Fruit fly (Drosophila melanogaster) whole organism, embryonic: ENCODE results near the gene Tlk.
A peak's percentile ranks its signal among the peaks of the same experiment; 100 is the strongest.

Experiments used
- Ada2b ChIP-seq: fragments of 200-800 bp; sonication (Bioruptor generic); IDR thresholded peaks from 2 replicates; pipeline ENCODE4 v1.3.6; 2022; ENCODE audit warnings: missing biosample characterization, missing genetic modification characterization
- Aef1 ChIP-seq: fragments of 200-800 bp; sonication (Bioruptor generic); IDR thresholded peaks from 3 replicates; pipeline ENCODE4 v1.3.6; 2022; ENCODE audit warnings: missing biosample characterization, missing genetic modification characterization
- Awh ChIP-seq: fragments of 200-800 bp; sonication (Bioruptor generic); IDR thresholded peaks from 2 replicates; pipeline ENCODE4, ENCODE4 v1.3.6; 2022; ENCODE audit warnings: missing biosample characterization, missing genetic modification characterization
- Bteb2 ChIP-seq: fragments of 200-800 bp; sonication (Bioruptor generic); optimal IDR thresholded peaks from 2 replicates; lab custom pipeline; 2016; ENCODE audit warnings: missing biosample characterization, missing genetic modification characterization
- CG11723 ChIP-seq: fragments of 200-800 bp; sonication (Bioruptor generic); optimal IDR thresholded peaks from 2 replicates; lab custom pipeline; 2017; ENCODE audit warnings: missing biosample characterization, mild to moderate bottlenecking, missing genetic modification characterization
- CG1233 ChIP-seq: fragments of 200-800 bp; sonication (Bioruptor generic); optimal IDR thresholded peaks from 4 replicates; lab custom pipeline; 2018; ENCODE audit warnings: missing biosample characterization, mild to moderate bottlenecking, missing genetic modification characterization
- CG12744 ChIP-seq: fragments of 200-800 bp; sonication (Bioruptor generic); optimal IDR thresholded peaks from 2 replicates; lab custom pipeline; 2016; ENCODE audit warnings: missing biosample characterization, missing genetic modification characterization
- CG15011 ChIP-seq: fragments of 200-800 bp; sonication (Bioruptor generic); optimal IDR thresholded peaks from 3 replicates; lab custom pipeline; 2018; ENCODE audit warnings: missing biosample characterization, mild to moderate bottlenecking, missing genetic modification characterization
- CG17186 ChIP-seq: fragments of 200-800 bp; sonication (Bioruptor generic); optimal IDR thresholded peaks from 3 replicates; lab custom pipeline; 2017; ENCODE audit warnings: missing biosample characterization, missing genetic modification reagents, missing genetic modification characterization
- CG17568 ChIP-seq: fragments of 200-800 bp; sonication (Bioruptor generic); optimal IDR thresholded peaks from 2 replicates; lab custom pipeline; 2018; ENCODE audit warnings: missing biosample characterization, mild to moderate bottlenecking, missing genetic modification characterization, moderate library complexity
- CG17829 ChIP-seq: fragments of 200-800 bp; optimal IDR thresholded peaks from 2 replicates; lab custom pipeline; 2019; ENCODE audit warnings: missing biosample characterization, mild to moderate bottlenecking, missing genetic modification characterization, moderate library complexity
- CG2116 ChIP-seq: fragments of 200-800 bp; sonication (Bioruptor generic); optimal IDR thresholded peaks from 3 replicates; lab custom pipeline; 2018; ENCODE audit warnings: missing biosample characterization, mild to moderate bottlenecking, missing genetic modification characterization
- CG30403 ChIP-seq: fragments of 200-800 bp; sonication (Bioruptor generic); optimal IDR thresholded peaks from 3 replicates; lab custom pipeline; 2016; ENCODE audit warnings: missing biosample characterization, missing genetic modification characterization
- CG3726 ChIP-seq: fragments of 200-800 bp; sonication (Bioruptor generic); IDR thresholded peaks from 3 replicates; pipeline ENCODE4, ENCODE4 v1.3.6; 2022; ENCODE audit warnings: missing biosample characterization, missing genetic modification characterization
- CG3847 ChIP-seq: fragments of 200-800 bp; sonication (Bioruptor generic); IDR thresholded peaks from 2 replicates; pipeline ENCODE4 v1.3.6; 2022; ENCODE audit warnings: missing biosample characterization, missing genetic modification characterization
- CG6689 ChIP-seq: fragments of 200-800 bp; sonication (Bioruptor generic); IDR thresholded peaks from 2 replicates; pipeline ENCODE4 v1.3.6; 2022; ENCODE audit warnings: missing biosample characterization, missing genetic modification characterization
- CG6791 ChIP-seq: fragments of 200-800 bp; sonication (Bioruptor generic); IDR thresholded peaks from 3 replicates; pipeline ENCODE4 v1.3.6; 2022; ENCODE audit warnings: missing biosample characterization, missing genetic modification characterization; ENCODE audit not compliant: partially characterized antibody
- CG7372 ChIP-seq: fragments of 200-800 bp; sonication (Bioruptor generic); IDR thresholded peaks from 2 replicates; pipeline ENCODE4 v1.3.6; 2022; ENCODE audit warnings: missing biosample characterization, missing genetic modification characterization
- CG7987 ChIP-seq: fragments of 200-800 bp; sonication (Bioruptor generic); optimal IDR thresholded peaks from 2 replicates; lab custom pipeline; 2018; ENCODE audit warnings: missing biosample characterization, mild to moderate bottlenecking, missing genetic modification characterization, moderate library complexity
- CG9437 ChIP-seq: fragments of 200-800 bp; sonication (Bioruptor generic); optimal IDR thresholded peaks from 2 replicates; lab custom pipeline; 2018; ENCODE audit warnings: missing biosample characterization, mild to moderate bottlenecking, missing genetic modification characterization
- Dad ChIP-seq: fragments of 200-800 bp; sonication (Bioruptor generic); optimal IDR thresholded peaks from 3 replicates; lab custom pipeline; 2016; ENCODE audit warnings: missing biosample characterization, missing genetic modification characterization
- NFAT ChIP-seq: fragments of 200-800 bp; sonication (Bioruptor generic); IDR thresholded peaks from 2 replicates; pipeline ENCODE4 v1.3.6; 2022; ENCODE audit warnings: missing biosample characterization, missing genetic modification characterization
- Usf ChIP-seq: fragments of 200-800 bp; sonication (Bioruptor generic); optimal IDR thresholded peaks from 2 replicates; lab custom pipeline; 2017; ENCODE audit warnings: missing genotype, missing biosample characterization, missing genetic modification characterization
- Xrp1 ChIP-seq: fragments of 200-800 bp; sonication (Bioruptor generic); IDR thresholded peaks from 2 replicates; pipeline ENCODE4 v1.3.6; 2022; ENCODE audit warnings: missing biosample characterization, missing genetic modification characterization
- aop ChIP-seq: fragments of 200-800 bp; sonication (Bioruptor generic); IDR thresholded peaks from 2 replicates; pipeline ENCODE4 v1.3.6; 2022; ENCODE audit warnings: missing biosample characterization, missing genetic modification characterization
- bowl ChIP-seq: fragments of 200-800 bp; sonication (Bioruptor generic); IDR thresholded peaks from 2 replicates; pipeline ENCODE4 v1.3.6; 2022; ENCODE audit warnings: missing biosample characterization, missing genetic modification characterization
- caup ChIP-seq: fragments of 200-800 bp; sonication (Bioruptor generic); optimal IDR thresholded peaks from 3 replicates; lab custom pipeline; 2017; ENCODE audit warnings: missing biosample characterization, mild to moderate bottlenecking, missing genetic modification characterization, moderate library complexity; ENCODE audit not compliant: severe bottlenecking
- cg ChIP-seq: fragments of 200-800 bp; sonication (Bioruptor generic); optimal IDR thresholded peaks from 3 replicates; lab custom pipeline; 2019; ENCODE audit warnings: missing biosample characterization, mild to moderate bottlenecking, missing genetic modification characterization, moderate library complexity
- croc ChIP-seq: fragments of 200-800 bp; sonication (Bioruptor generic); conservative IDR thresholded peaks from 3 replicates; pipeline ENCODE4 v1.3.6; 2022; ENCODE audit warnings: missing biosample characterization, missing genetic modification characterization
- disco-r ChIP-seq: fragments of 200-800 bp; sonication (Bioruptor generic); optimal IDR thresholded peaks from 2 replicates; lab custom pipeline; 2016; ENCODE audit warnings: missing biosample characterization, missing genetic modification characterization
- ems ChIP-seq: fragments of 200-800 bp; sonication (Bioruptor generic); optimal IDR thresholded peaks from 3 replicates; lab custom pipeline; 2016; ENCODE audit warnings: missing biosample characterization, missing genetic modification characterization
- exex ChIP-seq: fragments of 200-800 bp; sonication (Bioruptor generic); optimal IDR thresholded peaks from 4 replicates; lab custom pipeline; 2018; ENCODE audit warnings: missing biosample characterization, mild to moderate bottlenecking, missing genetic modification characterization, moderate library complexity
- fd96Cb ChIP-seq: fragments of 200-800 bp; sonication (Bioruptor generic); optimal IDR thresholded peaks from 2 replicates; lab custom pipeline; 2018; ENCODE audit warnings: missing biosample characterization, mild to moderate bottlenecking, missing genetic modification characterization, moderate library complexity
- fu2 ChIP-seq: fragments of 200-800 bp; sonication (Bioruptor generic); optimal IDR thresholded peaks from 2 replicates; lab custom pipeline; 2016; ENCODE audit warnings: missing biosample characterization, missing genetic modification characterization
- gcm ChIP-seq: fragments of 200-800 bp; sonication (Bioruptor generic); optimal IDR thresholded peaks from 2 replicates; lab custom pipeline; 2019; ENCODE audit warnings: missing biosample characterization, mild to moderate bottlenecking, missing genetic modification characterization, moderate library complexity
- h ChIP-seq: fragments of >200 bp; optimal IDR thresholded peaks from 2 replicates; lab custom pipeline; 2017
- knrl ChIP-seq: fragments of 200-800 bp; sonication (Bioruptor generic); IDR thresholded peaks from 3 replicates; pipeline ENCODE4 v1.3.6; 2022; ENCODE audit warnings: missing biosample characterization, missing genetic modification characterization; ENCODE audit not compliant: partially characterized antibody
- lilli ChIP-seq: fragments of 200-800 bp; sonication (Bioruptor generic); optimal IDR thresholded peaks from 3 replicates; lab custom pipeline; 2016; ENCODE audit warnings: missing biosample characterization, missing genetic modification characterization
- lola ChIP-seq, 3 experiments: fragments of >200 bp in 2 of 3; fragments of 200-800 bp in 1 of 3; sonication (Bioruptor generic) in 1 of 3; optimal IDR thresholded peaks; 2 replicates each; lab custom pipeline; 2017 to 2019; ENCODE audit warnings: missing biosample characterization in 3 of 3, missing genetic modification characterization in 3 of 3, mild to moderate bottlenecking in 1 of 3, moderate library complexity in 1 of 3
- mld ChIP-seq: fragments of 200-800 bp; sonication (Bioruptor generic); IDR thresholded peaks from 3 replicates; pipeline ENCODE4 v1.3.6; 2022; ENCODE audit warnings: missing biosample characterization, missing genetic modification characterization; ENCODE audit not compliant: partially characterized antibody
- nau ChIP-seq: fragments of 200-800 bp; sonication (Bioruptor generic); optimal IDR thresholded peaks from 3 replicates; lab custom pipeline; 2017; ENCODE audit warnings: missing biosample characterization, mild to moderate bottlenecking, missing genetic modification characterization, missing genetic modification reagents
- pan ChIP-seq, 4 experiments: fragments of >200 bp in 3 of 4; fragments of 200-800 bp in 1 of 4; sonication (Bioruptor generic) in 1 of 4; optimal IDR thresholded peaks in 3 of 4; IDR thresholded peaks in 1 of 4; 2 replicates each; pipeline versions ENCODE4 v1.3.6 to Lab custom; 2017 to 2022; ENCODE audit warnings: missing biosample characterization in 2 of 4, missing genetic modification characterization in 2 of 4, mixed read lengths in 1 of 4
- pros ChIP-seq: fragments of 200-800 bp; sonication (Bioruptor generic); optimal IDR thresholded peaks from 3 replicates; lab custom pipeline; 2019; ENCODE audit warnings: missing biosample characterization, mild to moderate bottlenecking, missing genetic modification characterization, moderate library complexity
- so ChIP-seq: fragments of 200-800 bp; sonication (Bioruptor generic); IDR thresholded peaks from 3 replicates; pipeline ENCODE4 v1.3.6; 2022; ENCODE audit warnings: missing biosample characterization, missing genetic modification characterization
- sob ChIP-seq: fragments of 200-800 bp; sonication (Bioruptor generic); IDR thresholded peaks from 2 replicates; pipeline ENCODE4 v1.3.6; 2022; ENCODE audit warnings: missing biosample characterization, missing genetic modification characterization
- tgo ChIP-seq: fragments of 200-800 bp; sonication (Bioruptor generic); IDR thresholded peaks from 3 replicates; pipeline ENCODE4 v1.3.6; 2022; ENCODE audit warnings: missing biosample characterization, missing genetic modification characterization
- tll ChIP-seq, 2 experiments: fragments of 200-800 bp in 1 of 2; fragments of >200 bp in 1 of 2; sonication (Bioruptor generic) in 1 of 2; optimal IDR thresholded peaks; 2 replicates each; lab custom pipeline; 2017 to 2019; ENCODE audit warnings: missing biosample characterization in 2 of 2, missing genetic modification characterization in 2 of 2, mild to moderate bottlenecking in 1 of 2, moderate library complexity in 1 of 2
- zfh1 ChIP-seq: fragments of 200-800 bp; sonication (Bioruptor generic); IDR thresholded peaks from 3 replicates; pipeline ENCODE4 v1.3.6; 2022; ENCODE audit warnings: missing biosample characterization, missing genetic modification characterization
- zfh2 ChIP-seq: fragments of 200-800 bp; sonication (Bioruptor generic); optimal IDR thresholded peaks from 2 replicates; lab custom pipeline; 2016; ENCODE audit warnings: missing biosample characterization, missing genetic modification characterization

The Tlk gene

DNA sequence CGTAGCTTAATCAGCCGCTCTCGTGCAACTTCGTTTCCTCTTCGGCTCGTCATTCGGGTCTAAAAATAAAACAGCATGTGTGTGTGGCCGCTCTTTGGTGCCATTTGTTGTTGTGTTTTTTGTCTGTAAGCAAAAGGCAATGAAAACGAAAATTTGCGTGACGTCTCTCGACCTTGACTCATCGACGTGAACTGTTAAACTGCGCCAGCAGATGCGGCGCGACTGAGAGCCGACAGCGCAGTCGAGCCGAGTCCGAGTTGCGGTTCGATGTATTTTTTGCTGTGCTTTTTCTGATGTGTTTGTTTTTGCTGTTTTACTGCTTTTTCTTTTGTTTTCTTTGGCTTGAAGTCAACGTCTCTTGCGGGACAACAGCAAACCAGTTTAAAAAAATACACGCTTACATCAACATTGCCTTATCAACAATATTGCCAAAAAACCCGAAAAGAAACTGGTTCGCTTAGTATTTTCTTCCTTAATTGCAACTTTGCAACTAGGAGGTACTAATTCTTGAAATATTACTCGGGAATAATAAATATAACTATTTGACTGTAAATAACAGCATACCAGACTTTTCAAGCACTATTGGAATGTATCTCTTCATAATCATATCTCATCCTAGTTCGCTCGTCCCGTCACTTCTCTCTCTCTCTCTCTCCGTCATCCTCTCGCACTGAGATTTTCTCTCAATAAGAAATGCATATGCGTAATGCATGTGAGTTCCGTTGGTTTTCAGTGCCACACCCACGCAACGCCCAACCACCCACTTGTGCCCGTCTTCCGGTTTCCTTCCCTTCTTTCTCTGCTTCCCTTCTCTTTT, 58.5 kb downstream of the Tlk start (continued):
- TF ChIP-seq knrl (GFP tag; lab: Robert Waterston, UW) (no peak), disco-r (GFP tag; lab: Kevin White, UChicago) (no peak), h (no peak), CG6689 (GFP tag; lab: Robert Waterston, UW) (no peak), Usf (GFP tag; lab: Kevin White, UChicago) (no peak), ems (GFP tag; lab: Kevin White, UChicago) (no peak), pan (optimal IDR thresholded peaks at IDR 0.05; lab: Kevin White, UChicago) (no peak), pan (GFP tag; optimal IDR thresholded peaks at IDR 0.05 in 1 of 2, IDR thresholded peaks at IDR 0.05 in 1 of 2) (no peak), bowl (GFP tag; lab: Robert Waterston, UW) (no peak), gcm (GFP tag; lab: Kevin White, UChicago) (no peak), CG15011 (GFP tag; lab: Kevin White, UChicago) (no peak), CG7372 (GFP tag; lab: Robert Waterston, UW) (no peak), cg (GFP tag; lab: Kevin White, UChicago) (peak; percentile 70), caup (no peak), fd96Cb (no peak), nau (GFP tag; lab: Kevin White, UChicago) (no peak), exex (peak; percentile 11), CG12744 (GFP tag; lab: Kevin White, UChicago) (no peak), tgo (GFP tag; lab: Robert Waterston, UW) (no peak), CG11723 (GFP tag; lab: Kevin White, UChicago) (no peak), CG7987 (no peak), tll (GFP tag; optimal IDR thresholded peaks at IDR 0.05; lab: Kevin White, UChicago) (peak in 1 of 2 experiments; percentile 96), zfh2 (no peak), lola (GFP tag; optimal IDR thresholded peaks at IDR 0.05; lab: Kevin White, UChicago) (no peak), CG2116 (no peak), CG3847 (GFP tag; lab: Robert Waterston, UW) (no peak), pros (GFP tag; lab: Kevin White, UChicago) (peak; percentile 74), CG1233 (GFP tag; lab: Kevin White, UChicago) (no peak), aop (GFP tag; lab: Robert Waterston, UW) (no peak), Dad (no peak), Aef1 (GFP tag; lab: Robert Waterston, UW) (no peak), mld (GFP tag; lab: Robert Waterston, UW) (no peak), Xrp1 (GFP tag; lab: Robert Waterston, UW) (no peak), zfh1 (no peak), Bteb2 (GFP tag; lab: Kevin White, UChicago) (no peak), Ada2b (GFP tag; lab: Robert Waterston, UW) (no peak), fu2 (GFP tag; lab: Kevin White, UChicago) (no peak), lilli (GFP tag; lab: Kevin White, UChicago) (no peak), croc (GFP tag; lab: Robert Waterston, UW) (no peak), NFAT (GFP tag; lab: Robert Waterston, UW) (no peak), sob (no peak), Awh (GFP tag; lab: Robert Waterston, UW) (no peak), CG9437 (no peak), CG17186 (no peak), CG17568 (GFP tag; lab: Kevin White, UChicago) (no peak), CG6791 (no peak), so (GFP tag; lab: Robert Waterston, UW) (no peak; the same call in 2 of the 3 replicates), CG30403 (GFP tag; lab: Kevin White, UChicago) (no peak), CG3726 (GFP tag; lab: Robert Waterston, UW) (no peak), CG17829 (tag; lab: Kevin White, UChicago) (peak; percentile 1)
